Fruit fly (Drosophila melanogaster) whole organism, prepupa: ENCODE results near the gene CG13950.

Source experiments
- CG10631 ChIP-seq: fragments of 200-800 bp; sonication (Bioruptor generic); optimal IDR thresholded peaks from 2 replicates; lab custom pipeline; 2016; ENCODE audit warnings: missing biosample characterization, missing genetic modification characterization
- CG10669 ChIP-seq: fragments of 200-800 bp; sonication (Bioruptor generic); optimal IDR thresholded peaks from 3 replicates; lab custom pipeline; 2018; ENCODE audit warnings: missing biosample characterization, mild to moderate bottlenecking, missing genetic modification characterization, moderate library complexity
- CG15336 ChIP-seq: fragments of 200-800 bp; sonication (Bioruptor generic); IDR thresholded peaks from 2 replicates; pipeline ENCODE4 v1.3.6; 2022; ENCODE audit warnings: missing biosample characterization, missing genetic modification characterization
- CG3032 ChIP-seq: fragments of 200-800 bp; optimal IDR thresholded peaks from 2 replicates; lab custom pipeline; 2019; ENCODE audit warnings: missing biosample characterization, mild to moderate bottlenecking, missing genetic modification characterization, moderate library complexity
- CG34406 ChIP-seq: fragments of 200-800 bp; sonication (Bioruptor generic); optimal IDR thresholded peaks from 3 replicates; lab custom pipeline; 2016; ENCODE audit warnings: missing biosample characterization, missing genetic modification characterization
- CG4318 ChIP-seq: fragments of 200-800 bp; sonication (Bioruptor generic); optimal IDR thresholded peaks from 3 replicates; lab custom pipeline; 2017; ENCODE audit warnings: missing biosample characterization, mild to moderate bottlenecking, missing genetic modification characterization
- CG6163 ChIP-seq: fragments of 200-800 bp; sonication (Bioruptor generic); IDR thresholded peaks from 3 replicates; pipeline ENCODE4 v1.3.6; 2022; ENCODE audit warnings: missing biosample characterization, missing genetic modification characterization
- CG6276 ChIP-seq: fragments of 200-800 bp; sonication (Bioruptor generic); optimal IDR thresholded peaks from 2 replicates; lab custom pipeline; 2017; ENCODE audit warnings: missing biosample characterization, mild to moderate bottlenecking, missing genetic modification characterization
- CG6792 ChIP-seq: fragments of 200-800 bp; sonication (Bioruptor generic); optimal IDR thresholded peaks from 3 replicates; lab custom pipeline; 2016; ENCODE audit warnings: missing biosample characterization, missing genetic modification characterization
- CG6854 ChIP-seq: fragments of 200-800 bp; sonication (Bioruptor generic); optimal IDR thresholded peaks from 2 replicates; lab custom pipeline; 2017; ENCODE audit warnings: missing biosample characterization, mild to moderate bottlenecking, missing genetic modification characterization
- CG7368 ChIP-seq: fragments of 200-800 bp; sonication (Bioruptor generic); optimal IDR thresholded peaks from 3 replicates; lab custom pipeline; 2016; ENCODE audit warnings: missing biosample characterization, missing genetic modification characterization
- CG8119 ChIP-seq: fragments of 200-800 bp; sonication (Bioruptor generic); IDR thresholded peaks from 3 replicates; pipeline ENCODE4 v1.3.6; 2022; ENCODE audit warnings: missing biosample characterization, missing genetic modification characterization
- CG8319 ChIP-seq: fragments of 200-800 bp; sonication (Bioruptor generic); optimal IDR thresholded peaks from 3 replicates; lab custom pipeline; 2016; ENCODE audit warnings: missing biosample characterization, missing genetic modification characterization
- CG8632 ChIP-seq: fragments of 200-800 bp; sonication (Bioruptor generic); optimal IDR thresholded peaks from 3 replicates; lab custom pipeline; 2016; ENCODE audit warnings: missing biosample characterization, missing genetic modification characterization
- Eip75B ChIP-seq: fragments of 200-800 bp; sonication (Bioruptor generic); optimal IDR thresholded peaks from 3 replicates; lab custom pipeline; 2016; ENCODE audit warnings: missing biosample characterization, missing genetic modification characterization
- Eip78C ChIP-seq: fragments of 200-800 bp; sonication (Bioruptor generic); peaks from one replicate; lab custom pipeline; 2016; ENCODE audit warnings: missing biosample characterization, missing genetic modification characterization
- Eip93F ChIP-seq: fragments of 200-800 bp; sonication (Bioruptor generic); optimal IDR thresholded peaks from 2 replicates; lab custom pipeline; 2016; ENCODE audit warnings: missing biosample characterization, mild to moderate bottlenecking, missing genetic modification characterization
- Ets21C ChIP-seq: fragments of 200-800 bp; sonication (Bioruptor generic); optimal IDR thresholded peaks from 3 replicates; lab custom pipeline; 2016; ENCODE audit warnings: missing biosample characterization, missing genetic modification characterization
- Hr38 ChIP-seq: sonication (Bioruptor generic); optimal IDR thresholded peaks from 2 replicates; lab custom pipeline; 2016; ENCODE audit warnings: missing biosample characterization, missing genetic modification characterization
- Hr39 ChIP-seq: fragments of 200-800 bp; sonication (Bioruptor generic); optimal IDR thresholded peaks from 2 replicates; lab custom pipeline; 2016; ENCODE audit warnings: missing biosample characterization, missing genetic modification characterization
- Hr4 ChIP-seq: fragments of 200-800 bp; sonication (Bioruptor generic); optimal IDR thresholded peaks from 3 replicates; lab custom pipeline; 2016; ENCODE audit warnings: missing biosample characterization, missing genetic modification characterization
- Lpt ChIP-seq: fragments of 200-800 bp; sonication (Bioruptor generic); optimal IDR thresholded peaks from 3 replicates; lab custom pipeline; 2016; ENCODE audit warnings: missing biosample characterization, missing genetic modification characterization
- Met ChIP-seq: fragments of 200-800 bp; sonication (Bioruptor generic); optimal IDR thresholded peaks from 3 replicates; lab custom pipeline; 2016; ENCODE audit warnings: missing biosample characterization, missing genetic modification characterization
- OdsH ChIP-seq: fragments of 200-800 bp; sonication (Bioruptor generic); optimal IDR thresholded peaks from 3 replicates; lab custom pipeline; 2016; ENCODE audit warnings: missing biosample characterization, missing genetic modification characterization
- Sox14 ChIP-seq: fragments of 200-800 bp; sonication (Bioruptor generic); optimal IDR thresholded peaks from 3 replicates; lab custom pipeline; 2016; ENCODE audit warnings: missing biosample characterization, missing genetic modification characterization
- achi ChIP-seq: fragments of 200-800 bp; sonication (Bioruptor generic); optimal IDR thresholded peaks from 3 replicates; lab custom pipeline; 2016; ENCODE audit warnings: missing biosample characterization, missing genetic modification characterization
- acj6 ChIP-seq: fragments of 200-800 bp; sonication (Bioruptor generic); optimal IDR thresholded peaks from 3 replicates; lab custom pipeline; 2016; ENCODE audit warnings: missing biosample characterization, missing genetic modification characterization
- cyc ChIP-seq: fragments of 200-800 bp; sonication (Bioruptor generic); optimal IDR thresholded peaks from 3 replicates; lab custom pipeline; 2016; ENCODE audit warnings: missing biosample characterization, missing genetic modification characterization
- dac ChIP-seq: fragments of 200-800 bp; sonication (Bioruptor generic); optimal IDR thresholded peaks from 2 replicates; lab custom pipeline; 2017; ENCODE audit warnings: missing biosample characterization, mild to moderate bottlenecking, missing genetic modification characterization
- dsx ChIP-seq: fragments of 200-800 bp; optimal IDR thresholded peaks from 3 replicates; lab custom pipeline; 2019; ENCODE audit warnings: missing biosample characterization, mild to moderate bottlenecking, missing genetic modification characterization, moderate library complexity; ENCODE audit not compliant: poor library complexity, severe bottlenecking
- eg ChIP-seq: fragments of 200-800 bp; sonication (Bioruptor generic); IDR thresholded peaks from 3 replicates; pipeline ENCODE4 v1.3.6; 2022; ENCODE audit warnings: missing biosample characterization, missing genetic modification characterization
- esn ChIP-seq: fragments of 200-800 bp; sonication (Bioruptor generic); optimal IDR thresholded peaks from 2 replicates; lab custom pipeline; 2016; ENCODE audit warnings: missing biosample characterization, mild to moderate bottlenecking, missing genetic modification characterization, moderate library complexity
- fd59A ChIP-seq: fragments of 200-800 bp; sonication (Bioruptor generic); optimal IDR thresholded peaks from 2 replicates; lab custom pipeline; 2017; ENCODE audit warnings: missing biosample characterization, mild to moderate bottlenecking, missing genetic modification characterization, missing genetic modification reagents
- fd85E ChIP-seq: fragments of 200-800 bp; sonication (Bioruptor generic); optimal IDR thresholded peaks from 3 replicates; lab custom pipeline; 2016; ENCODE audit warnings: missing biosample characterization, missing genetic modification characterization
- fkh ChIP-seq: fragments of 200-800 bp; sonication (Bioruptor generic); optimal IDR thresholded peaks from 3 replicates; lab custom pipeline; 2017; ENCODE audit warnings: missing biosample characterization, mild to moderate bottlenecking, missing genetic modification characterization, moderate library complexity
- pdm3 ChIP-seq: fragments of 200-800 bp; sonication (Bioruptor generic); optimal IDR thresholded peaks from 3 replicates; lab custom pipeline; 2016; ENCODE audit warnings: missing biosample characterization, missing genetic modification characterization
- spab ChIP-seq: fragments of 200-800 bp; sonication (Bioruptor generic); optimal IDR thresholded peaks from 2 replicates; lab custom pipeline; 2017; ENCODE audit warnings: missing biosample characterization, mild to moderate bottlenecking, missing genetic modification characterization, missing genetic modification reagents
- vri ChIP-seq: fragments of 200-800 bp; sonication (Bioruptor generic); optimal IDR thresholded peaks from 3 replicates; lab custom pipeline; 2016; ENCODE audit warnings: missing biosample characterization, mild to moderate bottlenecking, missing genetic modification characterization

The CG13950 gene

DNA sequence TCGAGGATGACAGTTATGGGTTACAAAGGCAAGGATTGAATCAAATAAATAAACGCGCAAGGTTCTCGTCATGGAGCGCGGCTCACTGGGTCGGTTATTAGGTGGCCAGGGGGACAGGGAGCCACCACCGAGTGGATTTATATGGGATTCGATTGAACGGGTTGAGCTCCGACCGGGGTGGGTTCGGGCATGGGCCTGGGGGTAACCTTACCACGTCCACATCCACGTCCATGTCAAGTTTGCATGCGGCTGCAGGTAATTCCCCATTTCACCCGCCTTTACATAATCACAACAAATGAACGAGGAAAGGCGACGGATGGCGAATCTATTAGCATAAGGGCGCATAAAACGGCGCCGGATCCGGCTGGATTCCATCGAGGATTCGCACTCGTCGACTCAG, at the start of gene CG13950:
TSS of gene CG13950 (plus strand) at position 301 of the 400 bp plus-strand sequence.
- TF ChIP-seq esn (GFP tag; lab: Kevin White, UChicago) = no peak
- TF ChIP-seq CG6792 (GFP tag; lab: Kevin White, UChicago) = no peak
- TF ChIP-seq CG4318 (GFP tag; lab: Kevin White, UChicago) = no peak
- TF ChIP-seq CG3032 (tag; lab: Kevin White, UChicago) = no peak
- TF ChIP-seq dsx (GFP tag; lab: Kevin White, UChicago) = no peak
- TF ChIP-seq Ets21C = no peak
- TF ChIP-seq fd59A = no peak
- no peak for TF ChIP-seq pdm3 (GFP tag; lab: Kevin White, UChicago)
- TF ChIP-seq CG7368 (GFP tag; lab: Kevin White, UChicago) = no peak
- TF ChIP-seq CG6163 (GFP tag; lab: Robert Waterston, UW) = no peak
- no peak for TF ChIP-seq Hr38 (GFP tag; lab: Kevin White, UChicago)
- TF ChIP-seq CG8632 (GFP tag; lab: Kevin White, UChicago) = no peak
- no peak for TF ChIP-seq CG15336 (GFP tag; lab: Robert Waterston, UW)
- TF ChIP-seq fkh = no peak
- no peak for TF ChIP-seq Hr39 (GFP tag; lab: Kevin White, UChicago)
- no peak for TF ChIP-seq CG8319 (GFP tag; lab: Kevin White, UChicago)
- TF ChIP-seq CG10631 (GFP tag; lab: Kevin White, UChicago) = no peak
- TF ChIP-seq CG10669 = no peak
- no peak for TF ChIP-seq spab (GFP tag; lab: Kevin White, UChicago)
- TF ChIP-seq Eip75B (GFP tag; lab: Kevin White, UChicago) = no peak
- TF ChIP-seq, all 60 proteins: peak for 0

DNA sequence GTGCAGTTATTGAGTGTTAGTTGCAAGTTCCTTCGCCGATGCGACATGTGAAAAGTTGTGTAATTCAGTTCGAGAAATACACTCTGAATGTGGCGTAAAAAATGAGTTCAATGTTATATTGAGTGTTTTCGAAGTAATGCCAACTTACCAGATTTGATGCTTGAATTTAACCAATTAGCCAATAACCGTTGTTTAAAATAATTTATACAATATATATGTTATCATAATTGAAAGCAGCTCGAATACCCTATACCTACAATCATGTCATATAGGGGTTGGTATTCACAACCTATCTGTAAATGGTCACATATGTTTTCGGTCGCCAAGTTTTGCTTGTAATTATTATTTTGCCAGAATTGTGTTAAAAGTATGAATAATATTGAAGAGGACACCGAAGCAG, 49.7 kb upstream of the CG13950 start, which contains the start of gene Nnf1b:
TSS of gene Nnf1b (plus strand) at position 301 of the 400 bp plus-strand sequence.
- no peak for TF ChIP-seq pdm3 (GFP tag; lab: Kevin White, UChicago)
- TF ChIP-seq Sox14 = no peak
- TF ChIP-seq eg (GFP tag; lab: Robert Waterston, UW) = no peak
- TF ChIP-seq acj6 (GFP tag; lab: Kevin White, UChicago) = no peak
- TF ChIP-seq vri (GFP tag; lab: Kevin White, UChicago) = no peak
- TF ChIP-seq Lpt (GFP tag; lab: Kevin White, UChicago) = no peak
- no peak for TF ChIP-seq Eip93F (GFP tag; lab: Kevin White, UChicago)
- TF ChIP-seq fd59A = no peak
- no peak for TF ChIP-seq Hr4
- TF ChIP-seq CG7368 (GFP tag; lab: Kevin White, UChicago) = no peak
- no peak for TF ChIP-seq achi (GFP tag; lab: Kevin White, UChicago)
- no peak for TF ChIP-seq Met (GFP tag; lab: Kevin White, UChicago)
- no peak for TF ChIP-seq CG6276
- no peak for TF ChIP-seq OdsH
- no peak for TF ChIP-seq fd85E
- no peak for TF ChIP-seq CG8119 (GFP tag; lab: Robert Waterston, UW)
- no peak for TF ChIP-seq CG6854 (GFP tag; lab: Kevin White, UChicago)
- no peak for TF ChIP-seq Eip78C (GFP tag; lab: Kevin White, UChicago)
- TF ChIP-seq, all 60 proteins: peak for 0

DNA sequence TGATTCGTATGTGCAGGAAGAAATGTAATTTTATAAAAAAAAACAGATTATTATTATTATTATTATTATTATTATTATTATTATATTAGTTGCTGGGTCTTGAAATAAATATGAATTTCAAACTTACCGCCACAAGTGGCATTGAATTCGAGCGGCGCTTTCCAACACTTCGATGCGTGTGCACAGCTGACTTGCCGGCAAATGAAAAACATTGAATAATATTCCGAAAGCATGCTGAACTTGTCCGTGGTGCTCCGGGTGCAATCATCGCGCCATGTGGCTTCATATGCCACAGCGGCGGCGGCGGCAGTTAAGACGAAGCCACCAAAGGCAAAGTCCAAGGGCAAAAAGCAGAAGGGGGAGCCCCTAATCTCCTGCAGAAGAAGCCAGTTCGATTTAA, 48.6 kb upstream of the CG13950 start, which contains the start of gene Dbp21E2:
TSS of gene Dbp21E2 (plus strand) at position 180 of the 400 bp plus-strand sequence.
- TF ChIP-seq esn (GFP tag; lab: Kevin White, UChicago) (no peak), CG6276 (no peak), cyc (no peak), dac (GFP tag; lab: Kevin White, UChicago) (no peak), fkh (no peak), Ets21C (no peak), CG34406 (GFP tag; lab: Kevin White, UChicago) (no peak), Sox14 (no peak)
